Fruit fly (Drosophila melanogaster) whole organism, prepupa: ENCODE results near the gene CG31038.

Source experiments
- Blimp-1 ChIP-seq: fragments of 200-800 bp; sonication (Bioruptor generic); optimal IDR thresholded peaks from 3 replicates; lab custom pipeline; 2017; ENCODE audit warnings: missing biosample characterization, missing genetic modification characterization, mild to moderate bottlenecking, moderate library complexity, missing genetic modification reagents
- CG10631 ChIP-seq: fragments of 200-800 bp; sonication (Bioruptor generic); optimal IDR thresholded peaks from 2 replicates; lab custom pipeline; 2016; ENCODE audit warnings: missing biosample characterization, missing genetic modification characterization
- CG1621 ChIP-seq: fragments of 200-800 bp; sonication (Bioruptor generic); optimal IDR thresholded peaks from 3 replicates; lab custom pipeline; 2018; ENCODE audit warnings: missing biosample characterization, mild to moderate bottlenecking, missing genetic modification characterization
- CG16779 ChIP-seq: fragments of 200-800 bp; sonication (Bioruptor generic); optimal IDR thresholded peaks from 3 replicates; lab custom pipeline; 2017; ENCODE audit warnings: missing biosample characterization, mild to moderate bottlenecking, missing genetic modification characterization
- CG34406 ChIP-seq: fragments of 200-800 bp; sonication (Bioruptor generic); optimal IDR thresholded peaks from 3 replicates; lab custom pipeline; 2016; ENCODE audit warnings: missing biosample characterization, missing genetic modification characterization
- CG6808 ChIP-seq: fragments of 200-800 bp; sonication (Bioruptor generic); optimal IDR thresholded peaks from 3 replicates; lab custom pipeline; 2017; ENCODE audit warnings: missing biosample characterization, missing genetic modification characterization, mild to moderate bottlenecking, moderate library complexity, missing genetic modification reagents
- Eip75B ChIP-seq: fragments of 200-800 bp; sonication (Bioruptor generic); optimal IDR thresholded peaks from 3 replicates; lab custom pipeline; 2016; ENCODE audit warnings: missing biosample characterization, missing genetic modification characterization
- Lpt ChIP-seq: fragments of 200-800 bp; sonication (Bioruptor generic); optimal IDR thresholded peaks from 3 replicates; lab custom pipeline; 2016; ENCODE audit warnings: missing biosample characterization, missing genetic modification characterization
- Smox ChIP-seq: fragments of 200-800 bp; sonication (Bioruptor generic); optimal IDR thresholded peaks from 3 replicates; lab custom pipeline; 2016; ENCODE audit warnings: missing biosample characterization, missing genetic modification characterization
- Sox102F ChIP-seq: fragments of 200-800 bp; sonication (Bioruptor generic); optimal IDR thresholded peaks from 2 replicates; lab custom pipeline; 2016; ENCODE audit warnings: missing biosample characterization, mild to moderate bottlenecking, missing genetic modification characterization
- lz ChIP-seq: fragments of 200-800 bp; sonication (Bioruptor generic); optimal IDR thresholded peaks from 3 replicates; lab custom pipeline; 2016; ENCODE audit warnings: missing biosample characterization, missing genetic modification characterization
- salr ChIP-seq, 2 experiments: fragments of 200-800 bp; sonication (Bioruptor generic); optimal IDR thresholded peaks; 3 replicates each; lab custom pipeline; 2016 to 2018; ENCODE audit warnings: missing biosample characterization in 2 of 2, missing genetic modification characterization in 2 of 2, mild to moderate bottlenecking in 1 of 2

DNA sequence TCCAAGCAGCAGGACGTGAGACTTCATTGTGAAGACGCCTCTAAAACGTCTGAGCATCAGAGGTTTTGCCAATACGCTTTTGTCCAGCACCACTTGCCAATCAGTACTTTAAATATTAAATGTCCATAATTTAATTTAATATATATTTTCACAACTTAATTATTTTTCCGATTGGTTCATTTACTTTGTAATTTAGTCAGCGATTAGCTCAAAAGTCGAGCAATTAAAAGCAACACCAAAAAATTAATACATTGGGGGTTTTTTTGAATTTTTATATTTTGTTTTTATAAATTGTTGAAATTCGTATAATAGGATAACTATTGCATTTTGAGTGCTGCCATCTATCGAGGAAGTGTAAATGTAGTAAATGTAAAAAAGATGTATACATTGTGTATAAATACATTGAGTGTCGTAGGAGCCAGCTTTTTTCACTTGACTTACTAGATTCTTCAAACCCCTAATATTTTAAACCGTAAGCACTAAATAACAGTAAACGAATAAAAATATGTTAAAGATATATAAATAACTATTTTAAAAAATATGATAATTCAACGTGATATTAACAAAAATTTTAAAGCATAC lies 27.0 kb downstream of the CG31038 start, which contains the start of gene CG15517:
- no peak for TF ChIP-seq CG16779 (tag; lab: Kevin White, UChicago)
- TF ChIP-seq CG6808 (GFP tag; lab: Kevin White, UChicago): no peak
- TF ChIP-seq CG10631 (GFP tag; lab: Kevin White, UChicago): no peak
- TF ChIP-seq CG34406 (GFP tag; lab: Kevin White, UChicago): no peak
- TF ChIP-seq Smox (GFP tag; lab: Kevin White, UChicago): no peak
- TF ChIP-seq lz (GFP tag; lab: Kevin White, UChicago): no peak
- no peak for TF ChIP-seq Blimp-1
- no peak for TF ChIP-seq salr (GFP tag; optimal IDR thresholded peaks at IDR 0.05; lab: Kevin White, UChicago)
- no peak for TF ChIP-seq Eip75B (GFP tag; lab: Kevin White, UChicago)
- TF ChIP-seq Sox102F (GFP tag; lab: Kevin White, UChicago): no peak
- no peak for TF ChIP-seq CG1621 (tag; lab: Kevin White, UChicago)
- TF ChIP-seq Lpt (GFP tag; lab: Kevin White, UChicago): no peak
